Fruit fly (Drosophila melanogaster) whole organism, embryonic: Measurements from ENCODE around the gene CG4658.
A peak's percentile ranks its signal among the peaks of the same experiment; 100 is the strongest.

Experiments used
- Aef1 ChIP-seq: fragments of 200-800 bp; sonication (Bioruptor generic); IDR thresholded peaks from 3 replicates; pipeline ENCODE4 v1.3.6; 2022; ENCODE audit warnings: missing biosample characterization, missing genetic modification characterization
- Atf3 ChIP-seq: fragments of 200-800 bp; sonication (Bioruptor generic); optimal IDR thresholded peaks from 3 replicates; lab custom pipeline; 2016; ENCODE audit warnings: missing biosample characterization, missing genetic modification characterization
- Blimp-1 ChIP-seq: fragments of 200-800 bp; sonication (Bioruptor generic); optimal IDR thresholded peaks from 3 replicates; lab custom pipeline; 2018; ENCODE audit warnings: missing biosample characterization, missing genetic modification characterization, mild to moderate bottlenecking, moderate library complexity, missing genetic modification reagents
- CG10366 ChIP-seq: fragments of 200-800 bp; sonication (Bioruptor generic); IDR thresholded peaks from 2 replicates; pipeline ENCODE4 v1.3.6; 2022; ENCODE audit warnings: missing biosample characterization, missing genetic modification characterization
- CG11398 ChIP-seq: fragments of 200-800 bp; sonication (Bioruptor generic); optimal IDR thresholded peaks from 2 replicates; lab custom pipeline; 2016; ENCODE audit warnings: missing biosample characterization, missing genetic modification characterization
- CG12659 ChIP-seq: fragments of 200-800 bp; sonication (Bioruptor generic); optimal IDR thresholded peaks from 3 replicates; lab custom pipeline; 2017; ENCODE audit warnings: mild to moderate bottlenecking, missing biosample characterization, missing genetic modification reagents, missing genetic modification characterization
- CG13894 ChIP-seq: fragments of 200-800 bp; sonication (Bioruptor generic); optimal IDR thresholded peaks from 3 replicates; lab custom pipeline; 2018; ENCODE audit warnings: missing biosample characterization, mild to moderate bottlenecking, missing genetic modification characterization, moderate library complexity
- CG17328 ChIP-seq: fragments of 200-800 bp; sonication (Bioruptor generic); IDR thresholded peaks from 2 replicates; pipeline ENCODE4 v1.3.6; 2022; ENCODE audit warnings: missing biosample characterization, missing genetic modification characterization
- CG17568 ChIP-seq: fragments of 200-800 bp; sonication (Bioruptor generic); optimal IDR thresholded peaks from 2 replicates; lab custom pipeline; 2018; ENCODE audit warnings: missing biosample characterization, mild to moderate bottlenecking, missing genetic modification characterization, moderate library complexity
- CG17829 ChIP-seq: fragments of 200-800 bp; optimal IDR thresholded peaks from 2 replicates; lab custom pipeline; 2019; ENCODE audit warnings: missing biosample characterization, mild to moderate bottlenecking, missing genetic modification characterization, moderate library complexity
- CG18619 ChIP-seq: fragments of 200-800 bp; sonication (Bioruptor generic); optimal IDR thresholded peaks from 3 replicates; lab custom pipeline; 2017; ENCODE audit warnings: missing biosample characterization, mild to moderate bottlenecking, missing genetic modification characterization
- CG2116 ChIP-seq: fragments of 200-800 bp; sonication (Bioruptor generic); optimal IDR thresholded peaks from 3 replicates; lab custom pipeline; 2018; ENCODE audit warnings: missing biosample characterization, mild to moderate bottlenecking, missing genetic modification characterization
- CG31441 ChIP-seq: fragments of 200-800 bp; sonication (Bioruptor generic); IDR thresholded peaks from 2 replicates; pipeline ENCODE4 v1.3.6; 2022; ENCODE audit warnings: missing biosample characterization, missing genetic modification characterization
- CG3407 ChIP-seq: fragments of 200-800 bp; sonication (Bioruptor generic); optimal IDR thresholded peaks from 2 replicates; lab custom pipeline; 2018; ENCODE audit warnings: missing biosample characterization, mild to moderate bottlenecking, missing genetic modification characterization
- CG34422 ChIP-seq: fragments of 200-800 bp; sonication (Bioruptor generic); IDR thresholded peaks from 3 replicates; pipeline ENCODE4 v1.3.6; 2022; ENCODE audit warnings: missing biosample characterization, missing genetic modification characterization
- CG4424 ChIP-seq: fragments of 200-800 bp; sonication (Bioruptor generic); optimal IDR thresholded peaks from 3 replicates; lab custom pipeline; 2016; ENCODE audit warnings: missing biosample characterization, missing genetic modification characterization
- CG8478 ChIP-seq: fragments of >200 bp; optimal IDR thresholded peaks from 2 replicates; lab custom pipeline; 2018
- CG8765 ChIP-seq: fragments of 200-800 bp; sonication (Bioruptor generic); IDR thresholded peaks from 2 replicates; pipeline ENCODE4 v1.3.6; 2022; ENCODE audit warnings: missing biosample characterization, missing genetic modification characterization
- CG9215 ChIP-seq: fragments of 200-800 bp; sonication (Bioruptor generic); IDR thresholded peaks from 2 replicates; pipeline ENCODE4 v1.3.6; 2022; ENCODE audit warnings: missing biosample characterization, missing genetic modification characterization
- CG9437 ChIP-seq: fragments of 200-800 bp; sonication (Bioruptor generic); optimal IDR thresholded peaks from 2 replicates; lab custom pipeline; 2018; ENCODE audit warnings: missing biosample characterization, mild to moderate bottlenecking, missing genetic modification characterization
- Gsc ChIP-seq: fragments of 200-800 bp; sonication (Bioruptor generic); IDR thresholded peaks from 2 replicates; pipeline ENCODE4 v1.3.6; 2022; ENCODE audit warnings: missing biosample characterization, missing genetic modification characterization
- NK7.1 ChIP-seq: fragments of 200-800 bp; sonication (Bioruptor generic); optimal IDR thresholded peaks from 3 replicates; lab custom pipeline; 2016; ENCODE audit warnings: missing biosample characterization, missing genetic modification characterization
- Optix ChIP-seq: fragments of 200-800 bp; sonication (Bioruptor generic); IDR thresholded peaks from 3 replicates; pipeline ENCODE4 v1.3.6; 2022; ENCODE audit warnings: missing biosample characterization, missing genetic modification characterization
- Rfx ChIP-seq: fragments of 200-800 bp; sonication (Bioruptor generic); IDR thresholded peaks from 2 replicates; pipeline ENCODE4 v1.3.6; 2022; ENCODE audit warnings: missing biosample characterization, missing genetic modification characterization
- Scr ChIP-seq: fragments of 200-800 bp; sonication (Bioruptor generic); IDR thresholded peaks from 2 replicates; pipeline ENCODE4 v1.3.6; 2022; ENCODE audit warnings: missing biosample characterization, missing genetic modification characterization; ENCODE audit not compliant: partially characterized antibody
- Spps ChIP-seq: fragments of 200-800 bp; sonication (Bioruptor generic); optimal IDR thresholded peaks from 2 replicates; lab custom pipeline; 2018; ENCODE audit warnings: missing biosample characterization, mild to moderate bottlenecking, missing genetic modification characterization
- Taf1 ChIP-seq: fragments of 200-800 bp; sonication (Bioruptor generic); IDR thresholded peaks from 2 replicates; pipeline ENCODE4 v1.3.6; 2022; ENCODE audit warnings: missing biosample characterization, missing genetic modification characterization
- bab2 ChIP-seq: fragments of 200-800 bp; sonication (Bioruptor generic); optimal IDR thresholded peaks from 2 replicates; lab custom pipeline; 2016; ENCODE audit warnings: missing biosample characterization, missing genetic modification characterization
- caup ChIP-seq: fragments of 200-800 bp; sonication (Bioruptor generic); optimal IDR thresholded peaks from 3 replicates; lab custom pipeline; 2017; ENCODE audit warnings: missing biosample characterization, mild to moderate bottlenecking, missing genetic modification characterization, moderate library complexity; ENCODE audit not compliant: severe bottlenecking
- chn ChIP-seq: fragments of 200-800 bp; sonication (Bioruptor generic); optimal IDR thresholded peaks from 2 replicates; lab custom pipeline; 2016; ENCODE audit warnings: missing biosample characterization, missing genetic modification characterization
- da ChIP-seq: fragments of 200-800 bp; sonication (Bioruptor generic); optimal IDR thresholded peaks from 2 replicates; lab custom pipeline; 2016; ENCODE audit warnings: missing biosample characterization, missing genetic modification characterization
- dan ChIP-seq: fragments of 200-800 bp; sonication (Bioruptor generic); IDR thresholded peaks from 2 replicates; pipeline ENCODE4 v1.3.6; 2022; ENCODE audit warnings: missing biosample characterization, missing genetic modification characterization
- eyg ChIP-seq: fragments of 200-800 bp; sonication (Bioruptor generic); optimal IDR thresholded peaks from 3 replicates; lab custom pipeline; 2016; ENCODE audit warnings: missing biosample characterization, missing genetic modification characterization
- gcm ChIP-seq: fragments of 200-800 bp; sonication (Bioruptor generic); optimal IDR thresholded peaks from 2 replicates; lab custom pipeline; 2019; ENCODE audit warnings: missing biosample characterization, mild to moderate bottlenecking, missing genetic modification characterization, moderate library complexity
- gcm2 ChIP-seq: fragments of 200-800 bp; sonication (Bioruptor generic); optimal IDR thresholded peaks from 2 replicates; lab custom pipeline; 2016; ENCODE audit warnings: missing biosample characterization, missing genetic modification characterization
- gem ChIP-seq: fragments of 200-800 bp; sonication (Bioruptor generic); optimal IDR thresholded peaks from 2 replicates; lab custom pipeline; 2019; ENCODE audit warnings: missing biosample characterization, mild to moderate bottlenecking, missing genetic modification characterization, moderate library complexity
- grau ChIP-seq: fragments of 200-800 bp; optimal IDR thresholded peaks from 3 replicates; lab custom pipeline; 2019; ENCODE audit warnings: missing biosample characterization, mild to moderate bottlenecking, missing genetic modification characterization, moderate library complexity
- gt ChIP-seq: fragments of 200-800 bp; sonication (Bioruptor generic); IDR thresholded peaks from 2 replicates; pipeline ENCODE4 v1.3.6; 2022; ENCODE audit warnings: missing biosample characterization, missing genetic modification characterization
- h ChIP-seq: fragments of >200 bp; optimal IDR thresholded peaks from 2 replicates; lab custom pipeline; 2017
- knrl ChIP-seq: fragments of 200-800 bp; sonication (Bioruptor generic); IDR thresholded peaks from 3 replicates; pipeline ENCODE4 v1.3.6; 2022; ENCODE audit warnings: missing biosample characterization, missing genetic modification characterization; ENCODE audit not compliant: partially characterized antibody
- lbe ChIP-seq: fragments of 200-800 bp; sonication (Bioruptor generic); optimal IDR thresholded peaks from 2 replicates; lab custom pipeline; 2016; ENCODE audit warnings: missing biosample characterization, mild to moderate bottlenecking, missing genetic modification characterization
- org-1 ChIP-seq: fragments of 200-800 bp; sonication (Bioruptor generic); optimal IDR thresholded peaks from 2 replicates; lab custom pipeline; 2017; ENCODE audit warnings: missing biosample characterization, missing genetic modification characterization
- otp ChIP-seq: fragments of 200-800 bp; sonication (Bioruptor generic); IDR thresholded peaks from 3 replicates; pipeline ENCODE4, ENCODE4 v1.3.6; 2022; ENCODE audit warnings: missing biosample characterization, missing genetic modification characterization
- phol ChIP-seq: fragments of 200-800 bp; sonication (Bioruptor generic); optimal IDR thresholded peaks from 3 replicates; lab custom pipeline; 2018; ENCODE audit warnings: missing biosample characterization, mild to moderate bottlenecking, missing genetic modification characterization, moderate library complexity
- pita ChIP-seq: fragments of 200-800 bp; sonication (Bioruptor generic); optimal IDR thresholded peaks from 2 replicates; lab custom pipeline; 2017; ENCODE audit warnings: missing biosample characterization, mild to moderate bottlenecking, missing genetic modification characterization
- pzg ChIP-seq: fragments of 200-800 bp; sonication (Bioruptor generic); optimal IDR thresholded peaks from 3 replicates; lab custom pipeline; 2018; ENCODE audit warnings: missing biosample characterization, mild to moderate bottlenecking, missing genetic modification characterization, moderate library complexity
- sens ChIP-seq: fragments of 200-800 bp; sonication (Bioruptor generic); peaks from one replicate; lab custom pipeline; 2016; ENCODE audit warnings: missing biosample characterization, missing genetic modification characterization
- sens-2 ChIP-seq: fragments of 200-800 bp; sonication (Bioruptor generic); IDR thresholded peaks from 2 replicates; pipeline ENCODE4 v1.3.6; 2022; ENCODE audit warnings: missing biosample characterization, missing genetic modification characterization
- so ChIP-seq: fragments of 200-800 bp; sonication (Bioruptor generic); IDR thresholded peaks from 3 replicates; pipeline ENCODE4 v1.3.6; 2022; ENCODE audit warnings: missing biosample characterization, missing genetic modification characterization
- tin ChIP-seq: fragments of 200-800 bp; sonication (Bioruptor generic); optimal IDR thresholded peaks from 3 replicates; lab custom pipeline; 2016; ENCODE audit warnings: missing biosample characterization, missing genetic modification characterization
- tx ChIP-seq: fragments of 200-800 bp; sonication (Bioruptor generic); optimal IDR thresholded peaks from 2 replicates; lab custom pipeline; 2016; ENCODE audit warnings: missing biosample characterization, missing genetic modification characterization
- usp ChIP-seq: fragments of >200 bp; optimal IDR thresholded peaks from 2 replicates; lab custom pipeline; 2017; ENCODE audit warnings: missing biosample characterization, missing genetic modification characterization
- zfh2 ChIP-seq: fragments of 200-800 bp; sonication (Bioruptor generic); optimal IDR thresholded peaks from 2 replicates; lab custom pipeline; 2016; ENCODE audit warnings: missing biosample characterization, missing genetic modification characterization

Gene CG4658

dm6 chr2L:9989846-9990506 is 33.0 kb downstream of the CG4658 start (continued):
- no peak for TF ChIP-seq NK7.1 (GFP tag; lab: Kevin White, UChicago)
- TF ChIP-seq tin: peak; percentile 16
- no peak for TF ChIP-seq tx (GFP tag; lab: Kevin White, UChicago)
- TF ChIP-seq Atf3: no peak
- peak; percentile 49 for TF ChIP-seq CG17328 (GFP tag; lab: Robert Waterston, UW)
- TF ChIP-seq so (GFP tag; lab: Robert Waterston, UW): no peak
- TF ChIP-seq sens (GFP tag; lab: Kevin White, UChicago): peak; percentile 82
- TF ChIP-seq CG3407 (GFP tag; lab: Kevin White, UChicago): no peak
- TF ChIP-seq CG9437 (GFP tag; lab: Kevin White, UChicago): no peak
- no peak for TF ChIP-seq Optix (GFP tag; lab: Robert Waterston, UW)
- no peak for TF ChIP-seq zfh2 (GFP tag; lab: Kevin White, UChicago)
- TF ChIP-seq gcm: no peak
- no peak for TF ChIP-seq pita (GFP tag; lab: Kevin White, UChicago)
- no peak for TF ChIP-seq Gsc (GFP tag; lab: Robert Waterston, UW)
- TF ChIP-seq org-1: no peak
- no peak for TF ChIP-seq CG4424 (GFP tag; lab: Kevin White, UChicago)
- TF ChIP-seq CG34422 (GFP tag; lab: Robert Waterston, UW): no peak
- TF ChIP-seq dan (GFP tag; lab: Robert Waterston, UW): peak; percentile 65
- no peak for TF ChIP-seq Spps
- TF ChIP-seq CG8478 (lab: Kevin White, UChicago): no peak
- no peak for TF ChIP-seq usp
- TF ChIP-seq CG18619 (GFP tag; lab: Kevin White, UChicago): no peak
- no peak for TF ChIP-seq CG12659 (GFP tag; lab: Kevin White, UChicago)
- peak; percentile 65 for TF ChIP-seq CG17829
- no peak for TF ChIP-seq otp
- no peak for TF ChIP-seq h (lab: Kevin White, UChicago)
- TF ChIP-seq knrl (GFP tag; lab: Robert Waterston, UW): no peak
- no peak for TF ChIP-seq pzg (GFP tag; lab: Kevin White, UChicago)
- TF ChIP-seq Aef1 (GFP tag; lab: Robert Waterston, UW): no peak
- TF ChIP-seq grau (tag; lab: Kevin White, UChicago): no peak
- TF ChIP-seq caup: no peak
- TF ChIP-seq Taf1 (GFP tag; lab: Robert Waterston, UW): no peak
- no peak for TF ChIP-seq CG9215 (GFP tag; lab: Robert Waterston, UW)
- no peak for TF ChIP-seq gcm2 (GFP tag; lab: Kevin White, UChicago)
- no peak for TF ChIP-seq CG10366 (GFP tag; lab: Robert Waterston, UW)
- TF ChIP-seq CG8765 (GFP tag; lab: Robert Waterston, UW): peak; percentile 14; the same call in 1 of the 2 replicates
- TF ChIP-seq CG17568 (GFP tag; lab: Kevin White, UChicago): no peak
- TF ChIP-seq Blimp-1: no peak
- TF ChIP-seq sens-2 (GFP tag; lab: Robert Waterston, UW): peak; percentile 16; the same call in 1 of the 2 replicates
- no peak for TF ChIP-seq CG2116 (GFP tag; lab: Kevin White, UChicago)
- TF ChIP-seq CG31441 (GFP tag; lab: Robert Waterston, UW): no peak
- TF ChIP-seq phol: peak; percentile 26
- no peak for TF ChIP-seq lbe
- peak; percentile 48 for TF ChIP-seq gem
- TF ChIP-seq da: no peak
- no peak for TF ChIP-seq CG11398
- no peak for TF ChIP-seq Scr
- no peak for TF ChIP-seq bab2
- TF ChIP-seq chn (GFP tag; lab: Kevin White, UChicago): no peak
- TF ChIP-seq eyg (GFP tag; lab: Kevin White, UChicago): no peak
- no peak for TF ChIP-seq gt
- no peak for TF ChIP-seq CG13894 (tag; lab: Kevin White, UChicago)
- TF ChIP-seq Rfx (GFP tag; lab: Robert Waterston, UW): no peak
